Worm (Caenorhabditis elegans) whole organism, L1 larva: ENCODE data around the gene ZC373.2.
A peak's percentile ranks its signal among the peaks of the same experiment; 100 is the strongest.

Experiments
- aha-1 ChIP-seq: fragments of 150-350 bp; optimal IDR thresholded peaks from 2 replicates; lab custom pipeline; 2014; ENCODE audit warnings: missing biosample characterization, missing genetic modification characterization
- ama-1 ChIP-seq: fragments of 150-350 bp; optimal IDR thresholded peaks from 2 replicates; lab custom pipeline; 2014
- blmp-1 ChIP-seq: fragments of 150-350 bp; optimal IDR thresholded peaks from 2 replicates; lab custom pipeline; 2014; ENCODE audit warnings: missing biosample characterization, missing genetic modification characterization
- ces-1 ChIP-seq: fragments of 150-350 bp; optimal IDR thresholded peaks from 2 replicates; lab custom pipeline; 2014; ENCODE audit warnings: missing biosample characterization, missing genetic modification reagents, missing genetic modification characterization
- fkh-10 ChIP-seq: sonication (generic microtip); optimal IDR thresholded peaks from 2 replicates; lab custom pipeline; 2017; ENCODE audit warnings: missing biosample characterization, missing genetic modification reagents, missing genetic modification characterization
- nhr-76 ChIP-seq: sonication (generic microtip); optimal IDR thresholded peaks from 2 replicates; lab custom pipeline; 2017; ENCODE audit warnings: missing biosample characterization, missing genetic modification characterization
- unc-86 ChIP-seq: sonication (generic microtip); optimal IDR thresholded peaks from 2 replicates; lab custom pipeline; 2016; ENCODE audit warnings: missing genetic modification characterization, missing compliant biosample characterization

ce11 chrX:10054410-10054800 is 3.8 kb downstream of the ZC373.2 start:
- TF ChIP-seq ama-1 (lab: Kevin White, UChicago) (no peak), ces-1 (GFP tag; lab: Kevin White, UChicago) (no peak), unc-86 (no peak), fkh-10 (no peak), blmp-1 (tag; lab: Kevin White, UChicago) (peak; percentile 13), nhr-76 (tag; lab: Kevin White, UChicago) (no peak), aha-1 (tag; lab: Kevin White, UChicago) (no peak)
